Worm (Caenorhabditis elegans) whole organism, L1 larva: ENCODE measurements around the gene clec-78.

Experiments used
- C04F5.9 ChIP-seq: sonication (generic microtip); optimal IDR thresholded peaks from 2 replicates; lab custom pipeline; 2016; ENCODE audit warnings: missing genetic modification characterization, missing compliant biosample characterization
- C34B4.2 ChIP-seq: sonication (generic microtip); optimal IDR thresholded peaks from 2 replicates; lab custom pipeline; 2017; ENCODE audit warnings: mild to moderate bottlenecking, missing genetic modification characterization, missing compliant biosample characterization
- F16B12.6 ChIP-seq: fragments of 150-350 bp; optimal IDR thresholded peaks from 2 replicates; lab custom pipeline; 2014; ENCODE audit warnings: missing biosample characterization, missing genetic modification characterization
- aha-1 ChIP-seq: fragments of 150-350 bp; optimal IDR thresholded peaks from 2 replicates; lab custom pipeline; 2014; ENCODE audit warnings: missing biosample characterization, missing genetic modification characterization
- aly-2 ChIP-seq: fragments of 150-350 bp; optimal IDR thresholded peaks from 2 replicates; lab custom pipeline; 2014; ENCODE audit warnings: missing biosample characterization, missing genetic modification characterization
- ama-1 ChIP-seq: fragments of 150-350 bp; optimal IDR thresholded peaks from 2 replicates; lab custom pipeline; 2014
- blmp-1 ChIP-seq: fragments of 150-350 bp; optimal IDR thresholded peaks from 2 replicates; lab custom pipeline; 2014; ENCODE audit warnings: missing biosample characterization, missing genetic modification characterization
- ces-1 ChIP-seq: fragments of 150-350 bp; optimal IDR thresholded peaks from 2 replicates; lab custom pipeline; 2014; ENCODE audit warnings: missing biosample characterization, missing genetic modification reagents, missing genetic modification characterization
- dpl-1 ChIP-seq, 3 experiments: fragments of 150-350 bp in 2 of 3; sonication (generic microtip) in 1 of 3; optimal IDR thresholded peaks; 2 replicates each; lab custom pipeline; 2014 to 2017; ENCODE audit warnings: missing biosample characterization in 3 of 3, missing genetic modification characterization in 3 of 3, missing genetic modification reagents in 3 of 3
- efl-1 ChIP-seq, 4 experiments: fragments of 150-350 bp; optimal IDR thresholded peaks in 3 of 4; peaks in 1 of 4; 1 replicate in 1 of 4; 2 replicates in 3 of 4; lab custom pipeline; 2014; ENCODE audit warnings: missing biosample characterization in 2 of 4, missing genetic modification characterization in 2 of 4, missing genetic modification reagents in 2 of 4
- egl-27 ChIP-seq, 2 experiments: fragments of 150-350 bp in 1 of 2; sonication (generic microtip); optimal IDR thresholded peaks; 3 replicates each; lab custom pipeline; 2017 to 2018; ENCODE audit warnings: missing biosample characterization in 2 of 2, missing genetic modification characterization in 2 of 2, missing genetic modification reagents in 2 of 2
- elt-2 ChIP-seq: sonication (generic microtip); optimal IDR thresholded peaks from 2 replicates; lab custom pipeline; 2016; ENCODE audit warnings: missing genetic modification characterization, mild to moderate bottlenecking, inconsistent platforms, missing compliant biosample characterization, missing genetic modification reagents
- elt-3 ChIP-seq, 6 experiments: fragments of 150-350 bp in 1 of 6; sonication (generic microtip); optimal IDR thresholded peaks; 2 replicates each; lab custom pipeline; 2017 to 2018; ENCODE audit warnings: missing biosample characterization in 6 of 6, missing genetic modification characterization in 6 of 6, inconsistent platforms in 1 of 6
- hlh-17 ChIP-seq: fragments of 200-800 bp; sonication (Bioruptor generic); optimal IDR thresholded peaks from 2 replicates; lab custom pipeline; 2018; ENCODE audit warnings: missing genetic modification characterization, mild to moderate bottlenecking, missing compliant biosample characterization, moderate library complexity, borderline replicate concordance
- hlh-4 ChIP-seq: sonication (generic microtip); optimal IDR thresholded peaks from 2 replicates; lab custom pipeline; 2016; ENCODE audit warnings: mild to moderate bottlenecking, missing genetic modification characterization, missing compliant biosample characterization
- irx-1 ChIP-seq: sonication (generic microtip); optimal IDR thresholded peaks from 2 replicates; lab custom pipeline; 2016; ENCODE audit warnings: missing genetic modification characterization, missing compliant biosample characterization
- isw-1 ChIP-seq: fragments of 200-800 bp; sonication (Bioruptor generic); IDR thresholded peaks from 2 replicates; pipeline ENCODE4 v1.3.6; 2022; ENCODE audit warnings: missing genetic modification characterization, missing compliant biosample characterization
- jun-1 ChIP-seq: fragments of 150-350 bp; optimal IDR thresholded peaks from 2 replicates; lab custom pipeline; 2014; ENCODE audit warnings: missing biosample characterization, missing genetic modification reagents, missing genetic modification characterization
- lin-13 ChIP-seq: fragments of 150-350 bp; optimal IDR thresholded peaks from 2 replicates; lab custom pipeline; 2014; ENCODE audit warnings: missing biosample characterization, missing genetic modification reagents, missing genetic modification characterization
- lin-15B ChIP-seq: fragments of 150-350 bp; sonication (generic microtip); optimal IDR thresholded peaks from 3 replicates; lab custom pipeline; 2014; ENCODE audit warnings: missing biosample characterization, missing genetic modification characterization
- lin-35 ChIP-seq, 2 experiments: fragments of 150-350 bp; optimal IDR thresholded peaks; 2 replicates each; lab custom pipeline; 2014; ENCODE audit warnings: missing biosample characterization in 2 of 2, missing genetic modification characterization in 2 of 2, missing genetic modification reagents in 2 of 2
- lin-39 ChIP-seq: fragments of 150-350 bp; optimal IDR thresholded peaks from 2 replicates; lab custom pipeline; 2014; ENCODE audit warnings: missing biosample characterization, missing genetic modification reagents, missing genetic modification characterization
- lsy-2 ChIP-seq, 2 experiments: fragments of 150-350 bp; optimal IDR thresholded peaks; 2 replicates each; lab custom pipeline; 2014; ENCODE audit warnings: missing biosample characterization in 2 of 2, missing genetic modification characterization in 2 of 2
- mdl-1 ChIP-seq, 2 experiments: fragments of 150-350 bp; optimal IDR thresholded peaks; 2 replicates each; lab custom pipeline; 2014 to 2017; ENCODE audit warnings: missing biosample characterization in 2 of 2, missing genetic modification characterization in 2 of 2, inconsistent platforms in 1 of 2
- mef-2 ChIP-seq: fragments of 150-350 bp; optimal IDR thresholded peaks from 2 replicates; lab custom pipeline; 2014; ENCODE audit warnings: missing biosample characterization, missing genetic modification characterization
- mep-1 ChIP-seq: fragments of 150-350 bp; optimal IDR thresholded peaks from 2 replicates; lab custom pipeline; 2014; ENCODE audit warnings: missing biosample characterization, missing genetic modification characterization
- nhr-12 ChIP-seq: sonication (generic microtip); optimal IDR thresholded peaks from 2 replicates; lab custom pipeline; 2017; ENCODE audit warnings: missing biosample characterization, missing genetic modification characterization
- nhr-20 ChIP-seq: sonication (generic microtip); optimal IDR thresholded peaks from 2 replicates; lab custom pipeline; 2016; ENCODE audit warnings: mild to moderate bottlenecking, missing genetic modification characterization, missing compliant biosample characterization
- nhr-28 ChIP-seq: fragments of 150-350 bp; optimal IDR thresholded peaks from 2 replicates; lab custom pipeline; 2014; ENCODE audit warnings: missing biosample characterization, missing genetic modification characterization
- nhr-76 ChIP-seq: sonication (generic microtip); optimal IDR thresholded peaks from 2 replicates; lab custom pipeline; 2017; ENCODE audit warnings: missing biosample characterization, missing genetic modification characterization
- rnt-1 ChIP-seq: sonication (generic microtip); optimal IDR thresholded peaks from 2 replicates; lab custom pipeline; 2016; ENCODE audit warnings: mild to moderate bottlenecking, missing genetic modification characterization, moderate library complexity, missing compliant biosample characterization
- skn-1 ChIP-seq: fragments of 150-350 bp; optimal IDR thresholded peaks from 2 replicates; lab custom pipeline; 2014; ENCODE audit warnings: missing biosample characterization, missing genetic modification characterization
- snu-23 ChIP-seq: sonication (generic microtip); optimal IDR thresholded peaks from 2 replicates; lab custom pipeline; 2016; ENCODE audit warnings: missing genetic modification characterization, missing compliant biosample characterization
- swsn-7 ChIP-seq: sonication (generic microtip); optimal IDR thresholded peaks from 2 replicates; lab custom pipeline; 2016; ENCODE audit warnings: missing genetic modification characterization, missing compliant biosample characterization
- tbx-2 ChIP-seq: sonication (generic microtip); optimal IDR thresholded peaks from 2 replicates; lab custom pipeline; 2016; ENCODE audit warnings: missing genetic modification characterization, missing compliant biosample characterization
- unc-130 ChIP-seq: fragments of 150-350 bp; optimal IDR thresholded peaks from 2 replicates; lab custom pipeline; 2017; ENCODE audit warnings: missing biosample characterization, missing genetic modification characterization, inconsistent platforms
- unc-30 ChIP-seq: sonication (generic microtip); optimal IDR thresholded peaks from 2 replicates; lab custom pipeline; 2017; ENCODE audit warnings: missing biosample characterization, missing genetic modification characterization
- unc-98 ChIP-seq: fragments of 200-800 bp; sonication (Bioruptor generic); IDR thresholded peaks from 2 replicates; pipeline ENCODE4 v1.3.6; 2022; ENCODE audit warnings: missing genetic modification characterization, missing compliant biosample characterization
- vab-15 ChIP-seq: sonication (generic microtip); optimal IDR thresholded peaks from 2 replicates; lab custom pipeline; 2017; ENCODE audit warnings: missing genotype, mild to moderate bottlenecking, missing genetic modification characterization, missing compliant biosample characterization
- xbp-1 ChIP-seq: sonication (generic microtip); optimal IDR thresholded peaks from 2 replicates; lab custom pipeline; 2016; ENCODE audit warnings: missing genetic modification characterization, missing compliant biosample characterization
- zag-1 ChIP-seq: fragments of 150-350 bp; optimal IDR thresholded peaks from 2 replicates; lab custom pipeline; 2014; ENCODE audit warnings: missing biosample characterization, missing genetic modification characterization
- zip-4 ChIP-seq: fragments of 200-800 bp; sonication (Bioruptor generic); optimal IDR thresholded peaks from 2 replicates; lab custom pipeline; 2018; ENCODE audit warnings: mild to moderate bottlenecking, missing genetic modification characterization, moderate library complexity, missing compliant biosample characterization

clec-78 gene

DNA sequence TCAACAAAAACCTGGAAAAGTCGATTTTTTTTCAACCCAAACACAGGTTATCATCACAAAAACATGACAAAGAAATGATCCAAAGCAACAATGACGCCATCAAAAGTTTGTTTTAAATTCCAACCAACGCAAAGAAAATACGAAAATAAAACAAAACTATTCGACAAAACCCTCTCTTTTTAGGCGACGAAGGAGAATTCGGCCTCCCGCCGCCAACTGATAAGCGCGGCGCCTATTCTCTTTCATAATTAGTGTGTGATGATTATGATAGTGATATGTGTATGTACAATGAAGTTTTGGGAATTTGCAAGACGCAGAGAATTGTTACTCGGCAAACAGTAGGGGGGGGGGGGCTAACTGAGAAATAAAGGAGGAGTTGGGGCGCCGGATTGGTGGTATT is 40.4 kb downstream of the clec-78 start:
- TF ChIP-seq aha-1 (tag; lab: Kevin White, UChicago) (no peak), aly-2 (tag; lab: Kevin White, UChicago) (no peak), isw-1 (no peak), mef-2 (tag; lab: Kevin White, UChicago) (no peak), xbp-1 (tag; lab: Kevin White, UChicago) (no peak), lin-39 (tag; lab: Kevin White, UChicago) (no peak), C04F5.9 (tag; lab: Kevin White, UChicago) (no peak), mep-1 (tag; lab: Kevin White, UChicago) (no peak), elt-2 (tag; lab: Kevin White, UChicago) (peak; percentile 63), zag-1 (tag; lab: Kevin White, UChicago) (no peak), mdl-1 (tag; optimal IDR thresholded peaks at IDR 0.05; lab: Kevin White, UChicago) (no peak), elt-3 (tag; optimal IDR thresholded peaks at IDR 0.05; lab: Kevin White, UChicago) (peak in 1 of 6 experiments; percentile 27), tbx-2 (tag; lab: Kevin White, UChicago) (no peak), unc-30 (tag; lab: Kevin White, UChicago) (no peak), vab-15 (tag; lab: Kevin White, UChicago) (no peak), skn-1 (tag; lab: Kevin White, UChicago) (no peak), lin-35 (GFP tag; optimal IDR thresholded peaks at IDR 0.05; lab: Kevin White, UChicago) (peak in 1 of 2 experiments; percentile 44), jun-1 (tag; lab: Kevin White, UChicago) (no peak), dpl-1 (GFP tag; optimal IDR thresholded peaks at IDR 0.05; lab: Kevin White, UChicago) (no peak), C34B4.2 (no peak), blmp-1 (tag; lab: Kevin White, UChicago) (peak; percentile 57), unc-130 (tag; lab: Kevin White, UChicago) (no peak), hlh-4 (tag; lab: Kevin White, UChicago) (no peak), hlh-17 (GFP tag; lab: Kevin White, UChicago) (no peak), lin-15B (tag; lab: Kevin White, UChicago) (no peak), efl-1 (optimal IDR thresholded peaks at IDR 0.05; lab: Kevin White, UChicago) (no peak), efl-1 (GFP tag; optimal IDR thresholded peaks at IDR 0.05 in 1 of 2; lab: Kevin White, UChicago) (peak in 1 of 2 experiments; percentile 50), rnt-1 (tag; lab: Kevin White, UChicago) (no peak), egl-27 (tag; optimal IDR thresholded peaks at IDR 0.05; lab: Kevin White, UChicago) (no peak), zip-4 (no peak), lin-13 (GFP tag; lab: Kevin White, UChicago) (no peak), unc-98 (GFP tag; lab: Robert Waterston, UW) (no peak), nhr-76 (tag; lab: Kevin White, UChicago) (no peak), lsy-2 (tag; optimal IDR thresholded peaks at IDR 0.05; lab: Kevin White, UChicago) (no peak), F16B12.6 (tag; lab: Kevin White, UChicago) (no peak), snu-23 (GFP tag; lab: Kevin White, UChicago) (no peak), ces-1 (GFP tag; lab: Kevin White, UChicago) (no peak), nhr-28 (no peak), nhr-20 (tag; lab: Kevin White, UChicago) (no peak), nhr-12 (tag; lab: Kevin White, UChicago) (no peak), irx-1 (tag; lab: Kevin White, UChicago) (no peak), ama-1 (lab: Kevin White, UChicago) (no peak), swsn-7 (tag; lab: Kevin White, UChicago) (no peak)
